Fruit fly (Drosophila melanogaster) S2 (cell line): ENCODE measurements around the gene unc80.

Experiments
- CG8478 ChIP-seq: fragments of >200 bp; optimal IDR thresholded peaks from 2 replicates; lab custom pipeline; 2018
- CTCF ChIP-seq, 2 experiments: fragments of >200 bp; optimal IDR thresholded peaks; 2 replicates each; lab custom pipeline; 2018

dm6 chr3R:27655109-27655508, 7.1 kb upstream of the unc80 start:
- no peak for TF ChIP-seq CG8478 (lab: Kevin White, UChicago)
- no peak for TF ChIP-seq CTCF (optimal IDR thresholded peaks at IDR 0.05; lab: Kevin White, UChicago)
